Fruit fly (Drosophila melanogaster) ovary, adult (tissue): ENCODE measurements around the gene CG14042.

Experiments
- CG17801 ChIP-seq: fragments of 200-800 bp; optimal IDR thresholded peaks from 2 replicates; lab custom pipeline; 2019; ENCODE audit warnings: missing biosample characterization, mild to moderate bottlenecking, missing genetic modification characterization, moderate library complexity; ENCODE audit not compliant: partially characterized antibody

Gene CG14042

DNA sequence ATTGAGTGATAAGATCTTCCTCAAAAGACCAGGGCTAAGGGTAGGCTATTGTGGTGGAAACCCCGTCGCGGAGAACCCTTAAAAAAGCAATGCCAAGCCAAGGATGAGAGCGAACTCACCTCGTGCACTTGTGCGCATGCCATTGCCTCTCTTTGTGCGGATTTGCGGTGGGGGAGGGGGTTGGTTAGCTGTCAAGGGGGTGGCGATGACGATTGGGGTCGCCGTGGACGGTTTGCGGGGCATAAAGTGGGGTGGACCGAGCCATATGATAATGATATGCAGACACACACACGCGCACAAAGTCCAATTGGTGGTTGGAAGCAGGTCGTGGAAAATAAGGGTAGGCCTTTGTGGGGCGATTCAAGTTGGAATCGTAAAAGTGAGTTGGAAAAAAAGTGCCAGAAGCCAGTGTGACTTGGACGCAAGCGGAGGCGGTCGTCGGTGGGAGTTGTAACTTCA lies at the start of gene CG14042, which contains the start of gene SP555:
CG14042 (plus strand) TSS at position 308 of the 459 bp plus-strand sequence.
SP555 (plus strand) TSS at position 308 of the 459 bp plus-strand sequence.
- TF ChIP-seq CG17801 (GFP tag; lab: Kevin White, UChicago): no peak

DNA sequence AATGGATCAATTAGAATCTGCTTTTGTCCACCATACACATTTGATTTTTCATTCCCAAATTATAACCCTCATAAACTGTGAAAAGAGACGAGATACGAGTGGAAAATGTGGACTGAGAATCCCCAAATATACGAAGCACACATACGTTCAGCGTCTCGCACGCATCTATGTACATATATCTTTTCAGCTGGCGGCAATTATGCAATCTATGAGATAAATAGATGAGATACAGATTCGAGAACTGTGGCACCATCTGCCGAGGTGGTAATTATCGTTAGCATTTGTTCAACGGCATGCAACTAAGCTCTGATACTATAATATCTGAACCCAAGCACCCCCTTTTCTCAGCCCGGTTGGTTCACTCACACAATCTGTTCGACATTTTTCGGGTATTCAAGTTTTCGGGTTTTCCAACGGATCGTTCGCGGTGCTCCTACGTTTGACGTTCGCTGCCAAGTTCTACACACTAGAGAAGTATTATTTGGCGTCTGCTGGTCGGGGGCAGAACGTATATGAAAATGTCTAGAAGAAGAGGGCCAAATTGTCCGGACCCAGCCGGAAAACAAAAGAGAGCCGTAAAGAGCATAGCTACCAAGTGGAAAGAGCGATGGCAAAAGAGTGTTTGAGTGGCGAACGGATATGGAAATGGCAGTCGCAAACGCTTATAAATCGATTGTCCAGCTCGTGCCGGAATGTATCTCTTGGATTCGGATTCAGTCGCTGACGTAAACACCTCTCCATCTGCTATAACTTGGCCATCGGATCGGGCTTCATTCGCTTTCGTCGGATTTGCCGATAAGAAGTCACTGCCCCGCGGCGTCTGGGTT lies 42.3 kb upstream of the CG14042 start:
- no peak for TF ChIP-seq CG17801 (GFP tag; lab: Kevin White, UChicago)

DNA sequence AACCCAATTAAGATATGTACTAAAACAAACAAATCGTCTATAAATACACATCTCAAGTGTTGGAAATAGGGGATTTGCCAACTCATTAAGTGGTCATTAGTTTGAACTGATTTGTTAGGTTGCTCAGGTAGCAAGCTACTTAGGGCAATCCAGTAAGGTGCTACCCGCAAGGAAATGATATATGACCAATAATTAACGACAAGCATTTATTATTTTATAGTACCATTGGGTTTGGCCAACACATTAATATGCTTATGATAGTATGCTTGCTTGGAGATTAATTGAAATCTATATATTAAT lies 41.7 kb upstream of the CG14042 start:
- no peak for TF ChIP-seq CG17801 (GFP tag; lab: Kevin White, UChicago)

DNA sequence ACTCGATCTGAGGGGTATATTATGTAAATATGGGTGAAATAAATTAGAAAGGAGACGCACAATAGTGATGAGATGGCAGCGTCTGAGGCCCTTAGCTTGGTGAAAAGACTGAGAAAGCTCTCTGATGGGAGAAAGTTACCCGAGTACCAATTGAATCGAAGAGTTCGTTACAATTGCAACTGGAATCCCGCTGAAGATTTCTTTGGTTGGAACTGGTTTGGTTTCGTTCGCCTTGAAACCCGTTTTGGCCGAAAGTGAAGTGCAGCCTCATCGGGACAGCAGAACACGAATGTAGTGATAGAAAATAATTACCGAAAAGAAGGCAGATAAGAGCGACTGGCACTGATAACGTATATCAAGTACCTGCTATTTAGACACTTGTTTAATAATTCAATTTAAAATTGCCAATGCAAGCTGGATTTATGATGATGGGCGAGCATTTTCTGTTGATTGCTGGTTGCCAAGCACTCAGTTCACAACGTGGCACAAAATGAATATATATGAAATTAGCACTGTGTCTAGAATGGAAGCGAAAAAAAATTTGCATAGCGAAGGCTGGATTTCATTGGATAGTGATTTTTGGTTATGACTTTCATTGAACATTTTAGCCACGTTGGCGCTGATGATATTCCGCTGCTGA lies 41.1 kb upstream of the CG14042 start:
- TF ChIP-seq CG17801 (GFP tag; lab: Kevin White, UChicago): no peak

DNA sequence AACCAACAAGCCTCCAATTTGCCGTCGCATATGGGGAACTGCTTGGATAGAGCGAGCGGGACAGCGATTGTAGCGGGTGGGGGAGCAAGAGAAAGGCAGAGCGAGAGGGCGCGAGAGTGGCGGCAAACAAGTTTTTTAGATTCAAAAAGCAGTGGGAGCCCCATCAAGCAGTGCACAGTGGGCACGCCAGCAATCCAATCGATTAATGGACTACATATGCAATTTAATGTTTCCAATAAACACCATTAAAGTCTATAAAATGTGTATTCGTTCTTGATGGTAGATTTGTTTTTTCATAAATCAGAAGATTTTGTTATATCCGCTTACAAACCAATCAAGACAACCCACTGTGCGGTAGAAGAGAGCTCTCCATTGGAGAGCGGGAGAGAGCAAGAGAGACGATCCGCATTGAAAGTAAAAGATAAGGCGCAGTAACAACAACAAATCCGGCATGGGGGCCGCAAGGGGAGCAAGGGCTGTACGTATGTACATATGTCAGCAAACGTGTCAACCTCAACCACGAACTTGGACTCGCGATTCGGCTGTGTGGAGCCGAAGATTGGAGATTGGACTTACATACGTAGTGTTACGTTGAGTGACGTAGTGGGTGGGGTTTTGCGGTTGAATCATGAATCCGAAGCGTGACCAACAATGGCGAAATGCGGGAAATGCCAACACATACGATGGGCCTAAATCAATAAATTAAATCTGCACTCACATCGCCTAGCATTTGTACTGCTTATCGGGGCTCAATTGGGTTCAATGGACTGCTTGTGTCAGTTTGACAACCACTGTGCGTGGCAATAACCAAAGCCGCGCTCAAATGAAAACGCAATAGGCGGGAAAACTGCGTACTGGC lies 39.9 kb upstream of the CG14042 start:
- peak; percentile 93 for TF ChIP-seq CG17801 (GFP tag; lab: Kevin White, UChicago)

DNA sequence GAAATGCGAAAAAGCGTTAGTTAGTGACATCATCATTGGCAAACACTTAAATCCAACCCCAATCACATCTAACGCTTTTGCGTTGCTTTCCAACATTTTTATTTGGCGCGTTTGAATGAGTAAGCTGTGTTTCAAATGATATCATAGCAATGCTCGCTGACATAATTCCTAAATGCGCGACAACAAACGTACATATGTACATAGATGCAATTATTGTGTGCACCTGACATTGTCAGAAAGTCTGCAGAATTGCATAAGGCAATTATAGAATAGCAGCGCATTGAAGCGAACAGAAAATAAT lies 39.3 kb upstream of the CG14042 start:
- no peak for TF ChIP-seq CG17801 (GFP tag; lab: Kevin White, UChicago)

DNA sequence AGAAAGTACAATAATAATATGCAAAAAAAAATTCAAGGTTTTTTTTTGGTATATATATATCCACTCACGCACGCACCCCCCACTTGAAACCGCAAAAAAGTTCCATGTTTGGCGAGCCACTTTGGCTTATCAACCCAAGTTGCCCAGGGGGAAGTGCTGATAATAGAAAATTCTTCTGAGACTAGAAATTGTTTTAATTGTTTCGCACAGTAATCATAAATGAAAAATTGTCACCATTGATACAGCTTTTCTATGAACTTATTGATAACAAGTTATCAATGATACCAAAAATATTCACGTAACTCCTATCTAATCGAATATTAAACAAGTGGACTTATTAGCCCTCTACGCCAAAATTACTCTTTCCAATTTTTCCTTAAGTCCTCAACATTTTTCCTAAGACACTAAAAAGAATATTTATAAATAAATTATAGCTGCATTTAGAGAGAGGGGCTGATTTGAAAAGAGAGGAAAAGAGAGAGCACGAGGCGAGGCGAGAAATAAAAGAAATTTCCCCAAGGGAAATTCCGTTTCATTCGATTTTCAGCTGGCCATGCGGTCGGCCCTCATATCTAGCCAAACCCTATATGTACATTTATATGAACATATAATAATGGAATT lies 38.8 kb upstream of the CG14042 start:
- TF ChIP-seq CG17801 (GFP tag; lab: Kevin White, UChicago): no peak

DNA sequence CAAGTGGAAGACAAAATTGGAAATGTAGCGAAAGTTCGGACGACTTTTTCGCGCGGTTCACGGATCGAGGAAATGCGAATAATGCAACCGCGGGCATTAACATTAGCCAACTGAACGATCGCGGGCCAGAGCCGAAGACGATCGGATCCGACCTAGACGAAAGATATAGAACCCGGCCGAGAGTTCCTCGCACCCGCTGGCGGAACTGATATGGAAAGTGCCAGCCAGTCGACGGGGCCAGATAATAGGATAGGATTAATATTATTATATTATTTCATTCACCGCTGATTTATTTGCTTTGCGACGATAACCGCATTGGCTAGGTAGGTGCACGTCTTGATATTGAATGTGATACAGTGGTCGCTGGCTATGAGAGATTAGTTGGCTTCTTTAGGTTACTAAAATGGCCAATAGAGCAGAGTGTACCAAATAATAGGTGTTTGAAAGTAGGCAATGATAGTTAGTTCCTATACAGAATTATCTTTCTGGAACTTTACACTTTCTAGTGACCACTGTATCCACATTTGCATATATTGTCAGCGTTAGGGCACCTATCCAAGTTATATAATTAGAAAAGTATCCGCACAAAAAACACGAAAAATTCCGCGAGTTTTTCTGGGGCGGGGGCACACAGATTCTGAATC lies 38.0 kb upstream of the CG14042 start:
- peak; percentile 77 for TF ChIP-seq CG17801 (GFP tag; lab: Kevin White, UChicago)

DNA sequence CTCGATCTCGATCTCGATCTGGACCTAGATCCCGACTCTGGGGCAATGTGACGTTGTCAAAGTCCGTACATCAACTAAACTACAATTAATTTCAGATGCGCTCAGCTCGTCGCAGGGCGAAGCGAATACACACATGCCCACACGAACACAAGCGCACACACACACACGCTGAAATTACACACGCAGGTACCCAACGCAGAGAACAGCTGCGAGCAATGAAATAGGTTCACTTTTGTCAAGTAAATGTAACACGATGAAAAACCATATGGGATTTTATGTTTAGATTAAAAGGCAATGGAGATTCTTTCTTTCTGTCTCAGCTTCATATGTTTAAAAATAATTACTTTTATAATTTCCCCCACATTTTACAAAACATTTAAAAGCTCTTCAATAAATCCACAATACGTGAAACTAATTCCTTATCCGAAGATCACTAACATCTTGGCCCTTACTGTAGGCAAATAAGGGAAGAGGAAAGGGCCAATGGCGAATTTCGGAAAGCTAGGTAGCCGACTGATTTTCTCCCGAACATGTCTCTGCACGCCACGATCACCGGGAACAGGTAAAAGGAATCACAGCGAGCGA lies 37.1 kb upstream of the CG14042 start:
- TF ChIP-seq CG17801 (GFP tag; lab: Kevin White, UChicago): peak; percentile 77

DNA sequence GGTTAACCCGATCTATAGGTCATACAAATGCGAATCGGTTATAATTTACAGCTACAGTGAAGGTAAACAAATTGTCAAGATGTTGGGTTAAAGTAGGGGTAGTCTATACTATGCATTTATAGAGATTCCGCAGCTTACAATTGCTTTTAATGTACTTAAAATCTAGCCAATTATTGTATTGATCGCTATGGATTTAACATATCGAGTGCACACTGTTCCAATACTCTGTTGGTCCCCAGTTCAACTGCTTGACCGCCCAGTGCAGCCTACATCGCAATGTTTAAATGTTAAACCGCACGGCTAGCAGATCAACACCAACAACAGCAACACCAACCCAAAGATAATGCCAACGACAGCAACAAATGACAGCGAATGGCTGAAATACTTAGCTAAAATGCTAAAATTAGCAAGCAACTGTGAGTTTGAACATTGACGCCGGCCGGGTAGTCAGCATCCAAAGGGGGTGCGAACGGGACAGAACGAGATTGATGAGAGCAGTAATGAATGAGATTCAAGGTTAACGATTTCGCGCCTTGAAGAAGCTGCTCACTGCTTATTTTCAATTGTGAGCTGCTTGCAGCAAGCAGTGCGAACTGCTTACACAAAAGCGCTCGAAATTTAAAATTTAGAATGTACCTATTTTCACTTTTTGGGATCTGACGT lies 36.5 kb upstream of the CG14042 start:
- no peak for TF ChIP-seq CG17801 (GFP tag; lab: Kevin White, UChicago)

DNA sequence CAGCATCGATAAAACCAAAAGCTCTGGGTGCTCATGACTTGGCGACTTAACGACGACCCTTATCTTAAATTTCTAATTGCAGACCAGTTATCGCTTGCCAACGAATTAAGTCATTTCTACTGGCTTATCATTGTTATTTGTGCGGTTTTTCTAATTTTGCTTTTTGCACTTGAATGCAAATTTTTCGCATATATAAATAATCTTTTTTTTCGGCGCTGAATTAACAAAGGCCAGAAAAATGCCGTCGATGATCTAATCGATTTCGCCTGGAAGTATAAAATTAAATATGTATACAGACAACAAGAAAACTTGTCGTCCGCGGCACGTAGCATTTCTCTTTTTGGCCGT lies 36.0 kb upstream of the CG14042 start:
- no peak for TF ChIP-seq CG17801 (GFP tag; lab: Kevin White, UChicago)

DNA sequence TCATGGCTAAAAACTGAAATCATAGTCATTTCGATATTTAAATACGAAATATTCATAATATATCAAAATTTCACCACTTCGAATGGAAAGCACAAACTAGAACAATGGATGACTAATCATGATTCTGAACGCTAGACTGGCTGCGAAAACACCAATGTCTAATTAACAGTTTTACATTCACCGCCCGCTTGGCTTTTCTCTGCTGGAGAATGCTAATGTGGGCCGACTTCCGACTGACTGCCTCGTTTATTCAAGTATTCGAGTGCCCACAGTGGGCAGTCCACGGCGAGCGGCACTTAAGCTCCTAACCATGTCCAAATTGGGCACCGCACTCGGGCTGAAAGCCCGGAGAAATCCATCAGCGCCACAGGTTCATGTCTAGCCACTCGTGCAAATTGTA lies 35.5 kb upstream of the CG14042 start:
- no peak for TF ChIP-seq CG17801 (GFP tag; lab: Kevin White, UChicago)

DNA sequence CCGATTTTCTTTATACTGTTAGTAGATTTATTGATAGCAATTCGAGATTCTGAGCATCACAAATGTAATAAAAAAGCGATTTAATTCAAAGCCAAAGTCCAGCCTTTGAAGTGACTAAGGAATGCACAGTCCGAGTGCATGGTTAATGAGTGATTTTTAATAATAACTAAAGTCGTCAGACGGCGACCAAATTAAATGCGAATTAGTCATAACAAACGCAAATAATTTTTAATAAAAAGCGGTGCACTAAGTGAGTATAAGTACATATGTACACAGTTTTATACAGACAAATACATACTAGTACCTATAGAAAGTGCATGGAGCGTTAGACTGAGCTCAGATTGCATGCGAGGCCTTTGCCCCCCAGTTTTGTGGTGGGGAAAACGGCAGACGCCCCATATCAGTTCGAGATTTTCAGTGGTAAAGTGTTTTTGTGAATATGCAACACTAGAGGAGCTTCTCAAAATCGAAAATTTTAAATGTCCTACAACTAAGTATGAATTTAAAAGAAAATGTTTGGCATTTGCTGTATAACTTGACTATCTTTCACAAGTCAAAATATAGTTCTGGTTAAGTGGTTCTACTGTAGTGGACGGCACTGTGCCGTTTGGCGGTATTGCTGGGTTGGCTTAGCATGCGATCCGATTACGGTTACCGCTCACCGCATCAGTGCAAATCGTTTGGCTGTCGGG lies 34.7 kb upstream of the CG14042 start:
- peak; percentile 46 for TF ChIP-seq CG17801 (GFP tag; lab: Kevin White, UChicago)
